Fruit fly (Drosophila melanogaster): ENCODE measurements around the gene CG15458.

CG15458 gene

DNA sequence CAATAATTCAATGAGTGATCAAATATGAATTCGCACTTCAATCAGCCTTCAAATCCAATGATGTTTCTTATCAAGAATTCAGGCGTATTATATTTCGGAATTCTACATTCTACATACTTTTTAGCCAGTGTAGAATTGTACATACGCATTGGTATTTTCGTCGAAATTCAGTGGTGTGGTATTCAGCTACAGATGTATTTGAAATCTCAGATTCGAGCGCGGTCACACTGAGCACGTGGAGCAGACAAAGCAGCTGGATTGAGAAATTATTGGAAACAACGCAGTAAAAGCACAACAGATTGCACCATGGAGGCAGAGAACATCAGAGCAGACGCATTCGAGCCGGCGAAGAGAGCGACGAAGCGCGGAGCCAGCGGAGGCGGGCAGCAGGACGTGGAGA, 22.8 kb downstream of the CG15458 start (continued):
- peak in 1 of 2 experiments; percentile 74 for TF ChIP-seq crp (GFP tag; optimal IDR thresholded peaks at IDR 0.05)
- no peak for TF ChIP-seq usp (GFP tag; optimal IDR thresholded peaks at IDR 0.05)
- TF ChIP-seq CG15514 (GFP tag; optimal IDR thresholded peaks at IDR 0.05), result peak; percentile 7
- no peak for TF ChIP-seq z (GFP tag; IDR thresholded peaks at IDR 0.05)
- no peak for TF ChIP-seq bigmax (GFP tag; optimal IDR thresholded peaks at IDR 0.05)
- TF ChIP-seq CG11085 (GFP tag; IDR thresholded peaks at IDR 0.05), result no peak
- no peak for TF ChIP-seq CG31224 (GFP tag; IDR thresholded peaks at IDR 0.05)
- TF ChIP-seq CG12769 (tag; optimal IDR thresholded peaks at IDR 0.05), result no peak
- no peak for TF ChIP-seq Nf-YC (tag; optimal IDR thresholded peaks at IDR 0.05)
- TF ChIP-seq fd64A (GFP tag; optimal IDR thresholded peaks at IDR 0.05), result no peak
- TF ChIP-seq ara (GFP tag; IDR thresholded peaks at IDR 0.05), result no peak
- no peak for TF ChIP-seq hkb (optimal IDR thresholded peaks at IDR 0.05)
- no peak for TF ChIP-seq hkb (GFP tag; IDR thresholded peaks at IDR 0.05)
- TF ChIP-seq CG13624 (GFP tag; optimal IDR thresholded peaks at IDR 0.05), result no peak
- peak; percentile 7 for TF ChIP-seq CG8290 (GFP tag; optimal IDR thresholded peaks at IDR 0.05)
- peak in 1 of 2 experiments; percentile 46 for TF ChIP-seq CG8290 (tag; optimal IDR thresholded peaks at IDR 0.05)
- peak; percentile 53 for TF ChIP-seq HmgZ (tag; optimal IDR thresholded peaks at IDR 0.05)
- no peak for TF ChIP-seq CG12299 (tag; optimal IDR thresholded peaks at IDR 0.05)
- TF ChIP-seq CG4820 (GFP tag; optimal IDR thresholded peaks at IDR 0.05), result no peak
- peak; percentile 16 for TF ChIP-seq CG17186 (GFP tag; optimal IDR thresholded peaks at IDR 0.05)
- no peak for TF ChIP-seq ab (GFP tag; optimal IDR thresholded peaks at IDR 0.05)
- TF ChIP-seq BtbVII (GFP tag; optimal IDR thresholded peaks at IDR 0.05), result no peak
- no peak for TF ChIP-seq wor (GFP tag; IDR thresholded peaks at IDR 0.05)
- no peak for TF ChIP-seq Adf1 (GFP tag; IDR thresholded peaks at IDR 0.05)
- peak; percentile 43 for TF ChIP-seq sd (tag; optimal IDR thresholded peaks at IDR 0.05)
- no peak for TF ChIP-seq jumu (GFP tag; optimal IDR thresholded peaks at IDR 0.05)
- 0 out of 3 replicates have a peak, but pooled peaks have one; percentile 12 for TF ChIP-seq H15 (GFP tag; IDR thresholded peaks at IDR 0.05)
- TF ChIP-seq Trl (optimal IDR thresholded peaks at IDR 0.05), result no peak
- TF ChIP-seq Trl (GFP tag; optimal IDR thresholded peaks at IDR 0.05), result no peak
- TF ChIP-seq CG30431 (GFP tag; optimal IDR thresholded peaks at IDR 0.05), result no peak
- no peak for TF ChIP-seq Atf6 (GFP tag; IDR thresholded peaks at IDR 0.05)
- no peak for TF ChIP-seq Fer3 (tag; optimal IDR thresholded peaks at IDR 0.05)
- no peak for TF ChIP-seq CG8281 (tag; optimal IDR thresholded peaks at IDR 0.05)
- TF ChIP-seq run (tag; optimal IDR thresholded peaks at IDR 0.05), result no peak
- no peak for TF ChIP-seq lola (GFP tag; optimal IDR thresholded peaks at IDR 0.05)
- TF ChIP-seq CG6254 (GFP tag; optimal IDR thresholded peaks at IDR 0.05), result no peak
- no peak for TF ChIP-seq da (GFP tag; optimal IDR thresholded peaks at IDR 0.05)
- TF ChIP-seq CG16813 (GFP tag; IDR thresholded peaks at IDR 0.05; ENCODE audit: partially characterized antibody), result peak; percentile 43; the same call in 1 of the 3 replicates
- no peak for TF ChIP-seq Eip74EF (GFP tag; optimal IDR thresholded peaks at IDR 0.05)
- TF ChIP-seq org-1 (GFP tag; optimal IDR thresholded peaks at IDR 0.05), result no peak
- no peak for TF ChIP-seq abd-A (tag; optimal IDR thresholded peaks at IDR 0.05)
- no peak for TF ChIP-seq CG1832 (GFP tag; optimal IDR thresholded peaks at IDR 0.05)
- no peak for TF ChIP-seq CG10979 (tag; optimal IDR thresholded peaks at IDR 0.05)
- TF ChIP-seq zfh2 (GFP tag; optimal IDR thresholded peaks at IDR 0.05), result no peak
- peak; percentile 49 for TF ChIP-seq YL-1 (GFP tag; optimal IDR thresholded peaks at IDR 0.05)
- no peak for TF ChIP-seq twi (tag; optimal IDR thresholded peaks at IDR 0.05)
- no peak for TF ChIP-seq fd102C (GFP tag; optimal IDR thresholded peaks at IDR 0.05)
- no peak for TF ChIP-seq Rfx (GFP tag; IDR thresholded peaks at IDR 0.05)
- no peak for TF ChIP-seq CG17912 (GFP tag; optimal IDR thresholded peaks at IDR 0.05)
- TF ChIP-seq Bgb (GFP tag; IDR thresholded peaks at IDR 0.05; ENCODE audit: partially characterized antibody), result peak; percentile 55
- no peak for TF ChIP-seq Aef1 (GFP tag; IDR thresholded peaks at IDR 0.05)
- TF ChIP-seq gfzf (GFP tag; optimal IDR thresholded peaks at IDR 0.05), result peak; percentile 82

All from whole organism, embryonic.